Worm (Caenorhabditis elegans) whole organism, late embryonic: ENCODE measurements around the gene C03A7.2.

Experiments used
- ztf-16 ChIP-seq: sonication (generic microtip); optimal IDR thresholded peaks from 2 replicates; lab custom pipeline; 2017; ENCODE audit warnings: missing genetic modification characterization, missing compliant biosample characterization

C03A7.2 gene

DNA sequence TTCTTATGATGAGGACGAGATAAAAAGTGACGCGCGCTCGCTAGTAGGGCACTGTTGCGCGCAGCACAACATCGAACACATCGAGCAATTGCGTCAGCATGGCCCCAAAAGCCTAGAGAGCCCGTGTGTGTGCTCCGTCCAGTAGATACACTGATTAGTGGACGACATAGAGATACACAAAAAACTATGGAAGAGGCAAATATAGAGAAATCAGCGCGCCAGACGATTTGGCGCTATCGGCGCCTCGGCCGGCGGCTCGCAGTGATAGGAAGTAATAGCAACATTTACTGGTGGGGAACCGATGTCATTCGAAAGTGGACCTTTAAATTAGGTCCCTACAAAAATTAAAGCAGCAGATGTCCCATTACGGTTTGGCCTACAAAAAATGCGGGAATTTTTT lies 46.8 kb downstream of the C03A7.2 start (continued):
- TF ChIP-seq ztf-16 (tag; lab: Kevin White, UChicago), result no peak
